Worm (Caenorhabditis elegans): ENCODE data around the gene fipr-3.

fipr-3 gene

DNA sequence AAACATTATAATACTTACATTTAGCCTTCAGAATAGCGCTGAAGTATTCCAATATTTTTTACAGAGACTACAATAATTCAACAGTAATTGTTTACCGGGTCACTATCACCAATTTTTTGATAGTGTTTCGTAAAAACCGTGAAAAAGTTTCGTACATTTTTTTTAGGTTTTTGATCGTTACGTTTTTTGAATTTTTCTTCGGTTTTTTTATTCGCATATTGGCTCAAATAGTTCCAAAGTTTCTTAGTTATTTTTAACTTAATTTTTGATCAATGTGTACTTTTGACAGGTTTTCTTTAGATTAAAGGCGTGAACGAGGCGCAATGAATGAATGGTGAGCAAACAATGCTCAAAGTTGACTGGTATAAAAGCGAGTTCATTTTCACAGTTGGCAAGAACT lies at the start of gene fipr-3:
fipr-3 (plus strand) TSS at position 301 of the 400 bp plus-strand sequence.
- TF ChIP-seq him-1 (tag; optimal IDR thresholded peaks at IDR 0.05) (no peak), dao-5 (tag; optimal IDR thresholded peaks at IDR 0.05) (no peak), W03F9.2 (tag; optimal IDR thresholded peaks at IDR 0.05) (no peak)

- no peak for TF ChIP-seq dao-5 (tag; optimal IDR thresholded peaks at IDR 0.05)
- no peak for TF ChIP-seq W03F9.2 (tag; optimal IDR thresholded peaks at IDR 0.05)
- TF ChIP-seq him-1 (tag; optimal IDR thresholded peaks at IDR 0.05): no peak
Measured at ce11 chrX:14377169-14377568, 46.0 kb upstream of the fipr-3 start, which contains the start of gene Y60A9A.1. Gene Y60A9A.1 (minus strand): TSS chrX:14377269.

DNA sequence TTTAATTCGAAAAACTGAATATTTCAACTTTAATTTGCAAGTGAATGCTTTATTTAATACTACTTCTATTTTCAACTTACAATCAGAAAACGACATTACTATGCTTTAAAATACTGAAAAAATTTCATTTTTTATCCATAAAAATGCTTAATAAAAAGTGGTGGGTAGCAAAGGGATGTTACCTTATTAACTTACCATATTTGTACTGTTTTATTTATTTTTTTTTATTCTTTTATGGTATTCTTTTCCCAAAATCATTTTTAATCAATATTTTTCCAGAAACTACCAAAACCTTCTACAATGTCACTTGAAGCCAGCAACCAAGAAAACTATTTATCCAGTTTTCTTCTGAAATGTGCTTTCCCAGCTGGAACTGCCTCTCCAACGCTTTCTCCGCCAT lies 40.3 kb upstream of the fipr-3 start, which contains the start of gene Y60A9.3:
Y60A9.3 (plus strand) TSS at position 301 of the 400 bp plus-strand sequence.
- TF ChIP-seq W03F9.2 (tag; optimal IDR thresholded peaks at IDR 0.05) (no peak), dao-5 (tag; optimal IDR thresholded peaks at IDR 0.05) (no peak), him-1 (tag; optimal IDR thresholded peaks at IDR 0.05) (no peak)

DNA sequence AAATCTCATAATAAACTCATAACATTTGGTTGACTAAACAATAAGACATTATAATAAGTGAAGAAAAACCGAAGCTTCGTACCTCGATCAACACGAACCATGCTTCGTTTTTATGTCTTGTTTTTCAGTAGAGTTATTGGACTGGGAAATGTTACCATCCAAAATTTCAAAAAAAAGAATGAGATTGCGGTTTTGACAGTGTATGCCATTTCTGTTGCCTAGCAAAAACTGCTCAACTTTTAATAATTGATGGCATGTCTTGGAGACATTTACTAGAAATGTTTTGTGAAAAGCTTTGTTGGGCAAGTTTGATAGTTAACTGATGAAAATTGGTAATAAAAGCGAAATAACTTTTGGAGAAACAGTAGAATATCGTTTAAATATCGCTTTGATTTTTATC lies 27.9 kb upstream of the fipr-3 start, which contains the start of gene Y60A9.1:
Y60A9.1 (minus strand) TSS at position 101 of the 400 bp plus-strand sequence.
- TF ChIP-seq him-1 (tag; optimal IDR thresholded peaks at IDR 0.05) (no peak), W03F9.2 (tag; optimal IDR thresholded peaks at IDR 0.05) (no peak), dao-5 (tag; optimal IDR thresholded peaks at IDR 0.05) (no peak)

ce11 chrX:14399035-14399434 lies 24.2 kb upstream of the fipr-3 start:
- TF ChIP-seq him-1 (tag; optimal IDR thresholded peaks at IDR 0.05) (no peak), W03F9.2 (tag; optimal IDR thresholded peaks at IDR 0.05) (no peak), dao-5 (tag; optimal IDR thresholded peaks at IDR 0.05) (no peak)

DNA sequence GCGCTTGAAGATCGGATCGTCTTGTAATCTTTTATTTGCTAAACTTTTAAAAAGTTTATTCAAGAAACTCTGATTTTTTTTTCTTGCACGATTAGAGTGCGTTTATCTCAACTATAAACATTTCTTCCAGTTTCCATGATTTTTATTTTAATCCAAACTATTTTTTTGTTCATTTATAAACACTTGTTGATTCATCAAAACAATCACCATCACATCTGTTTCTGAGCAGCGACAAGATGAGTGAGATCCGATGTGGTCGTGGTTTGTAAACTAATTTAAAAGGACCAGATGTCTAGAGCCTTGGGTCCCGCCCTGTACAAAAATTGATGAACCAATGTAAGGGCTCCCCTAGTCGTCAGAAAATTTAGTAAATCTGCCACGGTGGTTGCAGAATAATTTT lies 22.0 kb upstream of the fipr-3 start:
- TF ChIP-seq dao-5 (tag; optimal IDR thresholded peaks at IDR 0.05) (no peak), him-1 (tag; optimal IDR thresholded peaks at IDR 0.05) (no peak), W03F9.2 (tag; optimal IDR thresholded peaks at IDR 0.05) (no peak)

DNA sequence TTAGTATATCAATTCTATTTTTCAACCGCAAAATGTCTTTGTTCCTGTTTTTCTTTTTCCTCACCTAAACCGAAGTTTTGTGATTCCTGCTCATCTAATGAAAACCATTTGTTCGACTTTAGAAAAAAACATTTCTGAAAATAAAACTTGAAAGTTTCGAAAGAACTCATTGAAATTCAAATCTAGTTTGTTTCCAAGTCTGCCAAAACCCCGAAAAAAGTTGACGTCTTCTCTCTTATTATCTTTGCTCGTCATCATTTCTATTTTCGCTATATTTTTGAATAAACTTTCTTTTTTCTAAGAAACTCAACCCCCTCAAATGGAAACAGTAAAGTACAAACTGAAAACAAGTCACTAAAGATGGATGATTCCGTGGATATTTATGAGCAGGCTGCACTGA lies 17.4 kb upstream of the fipr-3 start, which contains the start of gene frpr-17:
frpr-17 (plus strand) TSS at position 301 of the 400 bp plus-strand sequence.
- TF ChIP-seq dao-5 (tag; optimal IDR thresholded peaks at IDR 0.05): no peak
- TF ChIP-seq him-1 (tag; optimal IDR thresholded peaks at IDR 0.05): no peak
- no peak for TF ChIP-seq W03F9.2 (tag; optimal IDR thresholded peaks at IDR 0.05)

ce11 chrX:14412774-14413173 lies 10.4 kb upstream of the fipr-3 start, which contains the start of gene fbxa-179:
Gene fbxa-179 (minus strand): TSS chrX:14412874.
- TF ChIP-seq dao-5 (tag; optimal IDR thresholded peaks at IDR 0.05) (no peak), him-1 (tag; optimal IDR thresholded peaks at IDR 0.05) (no peak), W03F9.2 (tag; optimal IDR thresholded peaks at IDR 0.05) (no peak)

DNA sequence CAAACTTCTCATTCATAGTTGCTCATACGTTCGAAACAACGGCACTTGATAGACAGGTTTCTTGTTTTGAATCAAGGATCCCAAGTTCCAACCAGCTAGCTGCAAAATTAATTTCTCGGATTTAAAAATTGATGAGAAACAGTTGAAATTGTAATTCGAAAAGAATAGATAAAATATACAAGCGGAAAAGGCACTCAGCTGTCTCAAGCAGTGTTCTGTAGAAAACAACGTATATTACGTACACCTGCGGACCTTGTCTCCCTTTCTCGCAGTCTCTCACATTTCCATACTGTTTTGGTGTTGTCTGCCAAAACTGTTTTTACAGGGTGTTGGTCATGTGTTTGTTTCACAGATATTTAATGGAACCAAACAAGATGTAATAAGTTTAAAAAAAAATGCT lies 7.6 kb upstream of the fipr-3 start, which contains the start of gene F23D12.10:
F23D12.10 (minus strand) TSS at position 101 of the 400 bp plus-strand sequence.
- no peak for TF ChIP-seq dao-5 (tag; optimal IDR thresholded peaks at IDR 0.05)
- no peak for TF ChIP-seq him-1 (tag; optimal IDR thresholded peaks at IDR 0.05)
- no peak for TF ChIP-seq W03F9.2 (tag; optimal IDR thresholded peaks at IDR 0.05)

DNA sequence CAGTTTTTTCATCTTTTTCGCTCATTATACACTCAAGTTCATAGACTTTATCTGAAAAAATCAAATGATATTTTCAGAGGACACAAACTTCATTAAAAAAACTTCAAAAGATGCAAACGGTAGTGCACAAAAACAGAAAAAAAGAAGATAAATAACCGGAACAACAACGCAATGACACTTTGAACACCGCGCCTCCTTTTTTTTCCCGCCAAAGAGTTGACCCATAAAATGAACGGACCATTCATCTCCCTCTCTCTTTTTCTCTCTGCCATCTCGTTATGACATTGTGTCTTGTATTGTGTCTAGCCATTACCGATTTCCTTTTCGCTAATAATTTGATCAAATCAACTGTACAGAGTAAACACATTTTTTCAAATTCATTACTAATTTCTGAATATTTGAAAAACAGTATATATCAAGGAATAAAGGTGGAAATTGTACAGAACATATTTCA lies 1.6 kb upstream of the fipr-3 start, which contains the start of gene F23D12.2:
F23D12.2 (minus strand) TSS at position 51 of the 454 bp plus-strand sequence.
- TF ChIP-seq W03F9.2 (tag; optimal IDR thresholded peaks at IDR 0.05) (no peak), him-1 (tag; optimal IDR thresholded peaks at IDR 0.05) (no peak), dao-5 (tag; optimal IDR thresholded peaks at IDR 0.05) (no peak)

DNA sequence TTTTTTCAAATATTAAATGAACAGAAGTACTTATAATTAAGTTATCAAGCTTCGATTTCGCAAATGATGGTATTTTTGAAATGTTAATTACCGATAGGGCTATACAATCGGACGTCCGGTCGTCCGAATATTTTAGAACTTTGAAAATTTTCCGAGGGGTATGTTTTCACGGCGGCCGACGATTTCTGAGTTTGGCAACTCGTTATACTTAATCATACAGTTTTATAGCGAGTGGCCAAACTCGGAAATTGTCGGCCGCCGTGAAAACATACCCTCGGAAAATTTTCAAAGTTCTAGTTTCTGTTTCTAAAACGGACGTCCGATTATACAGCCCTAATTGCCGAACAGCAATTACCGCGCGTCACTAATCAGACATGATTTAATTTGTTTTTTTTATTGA lies 981 bp downstream of the fipr-3 start:
- TF ChIP-seq him-1 (tag; optimal IDR thresholded peaks at IDR 0.05) (no peak), W03F9.2 (tag; optimal IDR thresholded peaks at IDR 0.05) (no peak), dao-5 (tag; optimal IDR thresholded peaks at IDR 0.05) (no peak)

- TF ChIP-seq dao-5 (tag; optimal IDR thresholded peaks at IDR 0.05) (no peak), W03F9.2 (tag; optimal IDR thresholded peaks at IDR 0.05) (no peak), him-1 (tag; optimal IDR thresholded peaks at IDR 0.05) (no peak)
Measured at ce11 chrX:14424673-14425072, 1.5 kb downstream of the fipr-3 start, which contains the start of gene F23D12.11. Gene F23D12.11 (minus strand): TSS chrX:14424751.

DNA sequence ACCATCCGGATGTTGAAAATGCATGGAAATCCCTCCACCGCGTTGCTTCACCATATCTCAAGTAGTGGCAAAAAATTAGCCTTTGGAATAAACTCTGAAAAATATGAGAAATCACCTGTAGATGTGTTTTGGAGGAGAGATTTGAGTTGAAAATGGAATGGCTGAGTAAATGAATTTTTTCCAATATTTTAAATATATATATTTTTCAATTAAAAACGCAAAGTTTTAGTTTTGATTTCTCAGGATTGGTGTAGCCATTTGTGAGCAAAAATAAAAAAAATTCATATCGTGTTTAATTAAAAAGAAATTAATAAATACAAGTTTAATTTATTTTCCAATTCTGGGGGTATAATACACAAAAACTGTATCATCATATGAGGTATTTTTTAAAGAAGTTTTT lies 4.8 kb downstream of the fipr-3 start, which contains the start of gene F23D12.1:
F23D12.1 (minus strand) TSS at position 101 of the 400 bp plus-strand sequence.
- TF ChIP-seq dao-5 (tag; optimal IDR thresholded peaks at IDR 0.05): no peak
- TF ChIP-seq W03F9.2 (tag; optimal IDR thresholded peaks at IDR 0.05): no peak
- TF ChIP-seq him-1 (tag; optimal IDR thresholded peaks at IDR 0.05): no peak

- no peak for TF ChIP-seq W03F9.2 (tag; optimal IDR thresholded peaks at IDR 0.05)
- no peak for TF ChIP-seq him-1 (tag; optimal IDR thresholded peaks at IDR 0.05)
- TF ChIP-seq dao-5 (tag; optimal IDR thresholded peaks at IDR 0.05): no peak
Measured at ce11 chrX:14430436-14430835, 7.2 kb downstream of the fipr-3 start.
